Worm (Caenorhabditis elegans): Measurements from ENCODE around the gene alh-3.

alh-3 gene

DNA sequence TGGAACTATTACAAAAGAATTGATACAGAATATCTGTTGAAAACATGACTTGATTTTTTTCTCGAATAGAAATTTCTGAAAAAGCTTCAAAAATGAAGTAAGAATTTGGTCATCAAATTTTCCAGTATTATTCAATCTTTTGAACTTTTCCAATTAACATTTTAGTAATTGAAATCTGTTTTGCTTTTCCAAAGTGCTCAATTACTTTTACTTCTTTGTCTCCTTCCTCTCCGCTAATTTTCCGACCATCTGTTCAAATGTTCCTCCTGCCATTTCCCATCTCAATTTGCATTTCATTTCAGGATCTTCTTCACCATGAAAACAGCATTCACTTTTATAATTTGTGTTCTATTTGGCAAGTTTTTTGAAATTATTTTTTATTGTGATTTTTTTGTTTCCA is 26.5 kb downstream of the alh-3 start, which contains the start of gene F36H1.11:
Gene F36H1.11, plus strand, starts transcription at position 301 of the 400 bp plus-strand sequence.
- no peak for TF ChIP-seq unc-62 (GFP tag; optimal IDR thresholded peaks at IDR 0.05)

DNA sequence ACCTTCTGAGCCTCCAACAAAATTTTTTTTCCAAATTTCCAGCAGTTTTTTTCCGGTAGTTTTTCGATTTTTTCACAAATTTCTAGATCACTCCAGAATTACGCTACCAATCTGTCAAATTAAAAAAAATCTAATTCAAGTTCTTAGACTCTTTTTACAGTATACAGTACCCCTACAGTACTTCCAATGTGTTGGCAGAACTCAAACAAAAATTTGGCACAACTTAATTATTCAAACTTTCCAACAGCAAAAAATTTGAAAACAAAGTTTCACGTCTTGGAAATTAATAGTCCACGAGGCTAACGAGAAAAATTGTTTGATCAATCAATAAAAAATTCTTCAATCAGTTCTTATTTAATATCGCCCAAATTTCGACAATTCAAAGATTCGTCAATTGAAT is 27.4 kb downstream of the alh-3 start, which contains the start of gene F36H1.3:
Gene F36H1.3, plus strand, starts transcription at position 323 of the 400 bp plus-strand sequence.
- no peak for TF ChIP-seq unc-62 (GFP tag; optimal IDR thresholded peaks at IDR 0.05)

DNA sequence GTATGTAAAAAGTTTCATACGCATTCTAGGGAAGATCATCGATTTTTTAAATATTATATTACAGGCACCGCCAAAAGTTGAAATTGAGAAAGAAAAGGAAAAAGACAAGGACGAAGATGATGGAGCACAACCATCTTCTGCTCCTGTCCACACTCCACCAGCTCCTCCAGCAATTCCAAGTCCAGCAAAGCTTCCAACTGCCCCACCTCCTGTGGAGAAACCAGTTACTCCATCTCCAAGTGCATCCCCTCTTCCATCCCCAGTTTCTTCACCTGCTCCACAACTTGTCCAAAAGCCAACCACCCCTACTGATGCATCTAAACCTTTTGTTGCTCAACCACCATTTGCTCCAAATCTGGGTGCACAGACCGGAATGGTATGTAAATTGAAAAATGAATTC is 29.6 kb downstream of the alh-3 start:
- no peak for TF ChIP-seq unc-62 (GFP tag; optimal IDR thresholded peaks at IDR 0.05)

DNA sequence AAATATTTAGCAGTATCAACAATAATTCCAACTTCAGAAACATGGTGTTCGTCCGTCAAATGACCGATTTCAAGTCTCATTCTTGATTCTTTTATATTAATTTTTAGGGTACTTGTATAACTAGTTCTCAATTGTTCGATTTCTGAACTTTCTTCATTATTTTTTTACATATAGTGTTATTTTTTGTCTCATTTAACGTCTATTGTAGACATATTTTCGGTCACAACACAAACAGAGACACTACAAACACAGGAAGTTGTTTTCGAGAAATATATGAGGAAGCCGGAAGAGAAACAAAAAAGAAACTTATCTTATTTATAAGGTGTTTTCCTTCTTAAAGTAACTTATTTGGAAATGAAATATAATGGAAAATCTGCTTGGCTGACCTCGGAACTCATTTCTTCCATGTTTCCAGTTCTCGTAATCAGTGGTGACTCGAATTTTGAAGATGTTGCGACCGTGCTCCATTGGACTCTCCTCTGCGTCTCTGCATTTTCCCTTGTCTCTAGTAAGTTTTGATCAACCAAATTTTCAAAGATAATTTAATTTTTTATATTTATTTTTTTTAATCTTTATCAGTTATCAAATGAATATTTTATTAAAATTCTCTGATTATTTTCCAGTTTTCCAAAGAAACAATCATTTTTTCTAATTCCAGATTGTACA is 31.4 kb downstream of the alh-3 start, which contains the start of the genes F36H1.12 and lin-3:
Gene F36H1.12, minus strand, starts transcription at position 51 of the 666 bp plus-strand sequence.
Gene lin-3, plus strand, starts transcription at position 657 of the 666 bp plus-strand sequence.
- TF ChIP-seq unc-62 (GFP tag; optimal IDR thresholded peaks at IDR 0.05): no peak

DNA sequence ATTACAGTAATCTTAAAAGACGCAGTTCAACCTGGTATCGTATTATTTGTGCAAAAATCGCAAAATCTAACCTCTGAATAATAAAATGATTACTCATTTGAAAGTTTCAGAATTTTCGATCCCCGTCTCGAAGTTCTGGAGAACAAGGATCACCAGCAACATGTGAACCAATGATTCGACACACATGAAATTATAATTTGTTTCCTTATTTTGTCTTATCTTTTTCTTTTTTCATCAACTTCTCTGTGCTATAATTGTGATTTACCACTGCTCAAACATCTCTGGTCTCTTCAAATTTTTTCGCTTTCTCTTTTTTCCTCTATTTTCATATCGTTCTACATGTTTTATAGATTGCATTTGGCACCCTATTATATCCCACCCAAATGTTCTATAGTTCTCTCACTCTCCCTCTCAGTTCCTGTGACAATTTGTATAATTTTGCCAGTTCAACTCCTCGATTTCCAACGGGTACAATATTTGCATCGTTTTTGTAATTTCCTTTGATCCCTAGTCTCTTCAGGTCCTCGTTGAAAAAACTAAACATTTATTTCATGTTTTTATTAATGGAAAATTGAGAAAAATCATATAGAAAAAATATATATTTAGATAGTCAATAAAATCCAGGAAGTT is 40.7 kb downstream of the alh-3 start:
- TF ChIP-seq unc-62 (GFP tag; optimal IDR thresholded peaks at IDR 0.05): no peak

DNA sequence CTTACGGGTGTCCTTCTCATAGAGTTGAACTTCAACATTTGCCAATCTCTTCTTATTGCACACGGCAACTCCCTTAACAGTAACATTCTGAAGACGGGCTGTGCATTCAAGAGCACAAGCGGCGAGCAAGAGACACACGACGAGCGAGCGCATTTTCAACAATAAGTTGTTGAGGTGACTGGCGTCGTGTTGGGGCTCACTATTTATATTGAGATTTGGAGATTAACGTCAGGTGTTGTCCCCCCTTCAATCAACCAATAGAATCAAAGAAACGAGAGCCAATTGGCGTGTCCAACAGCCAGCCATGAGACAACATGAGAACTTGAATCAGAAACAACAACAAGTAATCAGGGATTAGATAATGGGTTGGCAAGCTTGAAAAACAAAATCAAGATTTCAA is 41.6 kb downstream of the alh-3 start, which contains the start of gene ttr-16:
Gene ttr-16, minus strand, starts transcription at position 176 of the 400 bp plus-strand sequence.
- no peak for TF ChIP-seq unc-62 (GFP tag; optimal IDR thresholded peaks at IDR 0.05)

DNA sequence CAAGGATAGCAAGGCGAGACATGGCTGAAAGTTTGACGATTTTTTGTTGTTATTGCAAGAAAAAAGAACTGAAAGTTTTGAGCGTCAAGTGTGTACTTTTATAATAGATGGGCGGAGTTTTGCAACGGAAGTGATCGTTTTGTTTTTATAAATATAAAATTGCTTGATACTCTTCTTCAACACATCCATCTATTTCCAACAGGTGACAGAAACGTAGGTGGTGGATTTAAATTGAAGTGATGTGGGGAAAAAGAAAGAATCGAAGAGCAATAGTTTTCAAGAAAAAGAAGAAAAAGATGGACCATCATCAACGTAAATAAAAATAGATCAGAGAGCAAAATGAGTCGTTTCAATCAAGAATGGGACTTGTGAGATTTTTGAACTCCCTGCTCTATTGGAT is 44.6 kb downstream of the alh-3 start, which contains the start of gene ttr-17:
Gene ttr-17, minus strand, starts transcription at position 24 of the 400 bp plus-strand sequence.
- no peak for TF ChIP-seq unc-62 (GFP tag; optimal IDR thresholded peaks at IDR 0.05)

DNA sequence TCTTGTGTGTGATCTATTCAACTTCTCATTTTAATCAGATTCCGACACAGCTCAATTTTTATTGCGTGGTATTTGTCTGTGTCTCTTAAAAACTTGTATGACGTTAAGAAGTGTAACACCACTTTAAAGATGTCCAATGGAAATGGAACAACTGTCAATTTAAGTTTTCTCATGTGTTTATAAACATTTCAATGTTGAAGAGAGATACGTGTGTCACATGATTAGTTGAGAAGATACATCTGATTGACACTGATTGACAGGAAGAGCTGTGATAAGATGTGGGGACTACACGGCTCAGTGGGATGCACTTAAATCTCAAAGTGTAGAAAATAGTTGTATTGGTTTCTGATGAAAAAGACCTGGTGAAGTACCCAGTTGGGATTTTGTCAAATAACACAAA is 45.9 kb downstream of the alh-3 start:
- no peak for TF ChIP-seq unc-62 (GFP tag; optimal IDR thresholded peaks at IDR 0.05)
